Worm (Caenorhabditis elegans): Measurements from ENCODE around the gene W06D11.5.
A peak's percentile ranks its signal among the peaks of the same experiment; 100 is the strongest.

W06D11.5 gene

DNA sequence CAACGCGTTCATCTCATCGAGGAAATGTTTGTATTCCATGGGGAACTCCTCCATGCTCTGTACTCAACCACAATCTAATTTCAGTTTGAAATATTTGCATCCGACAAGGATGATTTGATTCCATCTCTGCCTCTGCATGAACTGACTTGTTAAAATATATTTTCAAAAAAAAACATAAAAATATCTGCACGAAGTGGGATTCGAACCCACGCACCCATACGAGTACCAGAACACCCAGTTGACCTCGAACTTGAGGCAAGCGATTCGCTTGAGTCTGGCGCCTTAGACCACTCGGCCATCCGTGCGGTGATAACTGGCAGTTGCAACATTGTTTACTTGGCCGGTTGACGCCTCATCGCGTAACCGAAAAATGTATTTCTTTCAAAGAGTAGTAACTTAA lies 47.9 kb downstream of the W06D11.5 start (continued):
- TF ChIP-seq snpc-1.1 (tag; optimal IDR thresholded peaks at IDR 0.05; ENCODE audit: insufficient read depth) (no peak), lir-1 (GFP tag; conservative IDR thresholded peaks at IDR 0.05) (no peak), sea-2 (GFP tag; IDR thresholded peaks at IDR 0.05) (no peak), F55B11.4 (tag; optimal IDR thresholded peaks at IDR 0.05; ENCODE audit: borderline replicate concordance, insufficient read depth) (no peak), nfya-1 (tag; optimal IDR thresholded peaks at IDR 0.05; ENCODE audit: borderline replicate concordance, insufficient read depth) (no peak), zfh-2 (GFP tag; conservative IDR thresholded peaks at IDR 0.05) (no peak), let-526 (GFP tag; IDR thresholded peaks at IDR 0.05) (peak; percentile 51; the same call in 1 of the 2 replicates), B0336.3 (GFP tag; IDR thresholded peaks at IDR 0.05) (no peak), ztf-25 (GFP tag; IDR thresholded peaks at IDR 0.05) (peak; percentile 94), egl-44 (GFP tag; IDR thresholded peaks at IDR 0.05) (0 out of 2 replicates have a peak, but pooled peaks have one; percentile 36), ceh-27 (GFP tag; optimal IDR thresholded peaks at IDR 0.05) (peak; percentile 1), bed-1 (GFP tag; IDR thresholded peaks at IDR 0.05) (no peak), mxl-1 (tag; optimal IDR thresholded peaks at IDR 0.05) (peak; percentile 40), hsf-1 (GFP tag; IDR thresholded peaks at IDR 0.05) (peak; percentile 39; the same call in 1 of the 2 replicates), attf-3 (GFP tag; conservative IDR thresholded peaks at IDR 0.05) (0 out of 2 replicates have a peak, but pooled peaks have one; percentile 16), ekl-4 (GFP tag; IDR thresholded peaks at IDR 0.05) (0 out of 2 replicates have a peak, but pooled peaks have one; percentile 22), lag-1 (GFP tag; IDR thresholded peaks at IDR 0.05) (no peak), let-607 (tag; optimal IDR thresholded peaks at IDR 0.05) (peak in 1 of 2 experiments; percentile 37), Y56A3A.18 (GFP tag; IDR thresholded peaks at IDR 0.05) (peak; percentile 76), ztf-28 (GFP tag; IDR thresholded peaks at IDR 0.05) (no peak), ztf-6 (GFP tag; IDR thresholded peaks at IDR 0.05) (no peak), nhr-179 (tag; optimal IDR thresholded peaks at IDR 0.05) (peak; percentile 64), him-1 (tag; optimal IDR thresholded peaks at IDR 0.05) (peak; percentile 75), Y95B8A.8 (GFP tag; IDR thresholded peaks at IDR 0.05) (0 out of 2 replicates have a peak, but pooled peaks have one; percentile 51), pbrm-1 (GFP tag; IDR thresholded peaks at IDR 0.05) (peak; percentile 88), fkh-3 (tag; optimal IDR thresholded peaks at IDR 0.05) (peak; percentile 60), F52B5.7 (tag; optimal IDR thresholded peaks at IDR 0.05) (peak; percentile 58), nhr-80 (tag; optimal IDR thresholded peaks at IDR 0.05) (peak; percentile 49), sdz-38 (tag; optimal IDR thresholded peaks at IDR 0.05) (peak; percentile 26), B0035.1 (tag; optimal IDR thresholded peaks at IDR 0.05) (peak; percentile 18), rcor-1 (GFP tag; IDR thresholded peaks at IDR 0.05) (peak; percentile 72), K12H6.12 (tag; optimal IDR thresholded peaks at IDR 0.05) (no peak), Y53F4B.3 (GFP tag; IDR thresholded peaks at IDR 0.05) (0 out of 2 replicates have a peak, but pooled peaks have one; percentile 27), somi-1 (GFP tag; optimal IDR thresholded peaks at IDR 0.05) (no peak), unc-130 (GFP tag; optimal IDR thresholded peaks at IDR 0.05) (no peak), ztf-22 (GFP tag; optimal IDR thresholded peaks at IDR 0.05) (peak; percentile 15), Y53G8AR.9 (GFP tag; conservative IDR thresholded peaks at IDR 0.05) (no peak), gei-17 (GFP tag; optimal IDR thresholded peaks at IDR 0.05) (no peak), ztf-18 (tag; optimal IDR thresholded peaks at IDR 0.05) (peak; percentile 58), D2030.7 (GFP tag; IDR thresholded peaks at IDR 0.05) (peak; percentile 93), ceh-58 (GFP tag; IDR thresholded peaks at IDR 0.05) (no peak), F22D6.2 (tag; optimal IDR thresholded peaks at IDR 0.05) (no peak), F57A8.1 (GFP tag; optimal IDR thresholded peaks at IDR 0.05) (no peak), aptf-2 (GFP tag; conservative IDR thresholded peaks at IDR 0.05) (no peak), attf-5 (GFP tag; optimal IDR thresholded peaks at IDR 0.05) (peak; percentile 48), zim-3 (tag; optimal IDR thresholded peaks at IDR 0.05) (no peak), Y67H2A.10 (GFP tag; conservative IDR thresholded peaks at IDR 0.05) (no peak), hlh-12 (tag; optimal IDR thresholded peaks at IDR 0.05) (no peak), dpl-1 (GFP tag; optimal IDR thresholded peaks at IDR 0.05) (no peak)
